Worm (Caenorhabditis elegans): Measurements from ENCODE around the gene faah-4.
A peak's percentile ranks its signal among the peaks of the same experiment; 100 is the strongest.

faah-4 gene

DNA sequence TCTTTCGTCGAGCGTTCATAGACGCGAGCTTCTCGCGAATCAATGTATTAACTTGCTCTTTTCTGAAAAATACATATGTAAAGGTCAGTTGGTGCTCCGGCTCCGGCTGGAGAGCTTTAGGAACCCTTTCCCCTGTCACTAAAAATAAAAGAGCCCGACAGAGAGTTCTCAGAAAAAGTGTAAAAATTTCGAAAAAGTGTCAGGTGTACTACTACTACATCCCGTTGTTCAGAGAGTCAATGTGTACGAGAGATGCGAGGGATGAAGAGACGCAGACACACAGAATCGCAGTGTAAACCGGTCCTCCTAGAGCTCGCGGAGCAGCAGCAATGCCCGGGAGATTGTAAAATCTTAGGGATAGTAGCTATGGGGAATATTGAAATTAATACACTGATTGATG is 33.0 kb upstream of the faah-4 start:
- TF ChIP-seq gmeb-1 (tag; optimal IDR thresholded peaks at IDR 0.05) = no peak
- no peak for TF ChIP-seq lin-39 (tag; optimal IDR thresholded peaks at IDR 0.05)
- TF ChIP-seq Y55F3AM.14 (GFP tag; optimal IDR thresholded peaks at IDR 0.05) = no peak
- TF ChIP-seq ama-1 (optimal IDR thresholded peaks at IDR 0.05) = no peak
- no peak for TF ChIP-seq unc-55 (GFP tag; optimal IDR thresholded peaks at IDR 0.05)
- peak; percentile 79 for TF ChIP-seq F13H6.1 (tag; optimal IDR thresholded peaks at IDR 0.05)
- TF ChIP-seq egl-27 (tag; optimal IDR thresholded peaks at IDR 0.05) = no peak
- TF ChIP-seq C34F6.9 (tag; optimal IDR thresholded peaks at IDR 0.05) = peak; percentile 47
- peak; percentile 28 for TF ChIP-seq nhr-129 (tag; optimal IDR thresholded peaks at IDR 0.05)
- TF ChIP-seq sma-3 (GFP tag; optimal IDR thresholded peaks at IDR 0.05) = no peak
- peak; percentile 1 to 44 for TF ChIP-seq lsy-2 (tag; optimal IDR thresholded peaks at IDR 0.05)
- TF ChIP-seq sma-9 (GFP tag; optimal IDR thresholded peaks at IDR 0.05) = peak; percentile 51
- TF ChIP-seq sma-9 (tag; optimal IDR thresholded peaks at IDR 0.05) = no peak

DNA sequence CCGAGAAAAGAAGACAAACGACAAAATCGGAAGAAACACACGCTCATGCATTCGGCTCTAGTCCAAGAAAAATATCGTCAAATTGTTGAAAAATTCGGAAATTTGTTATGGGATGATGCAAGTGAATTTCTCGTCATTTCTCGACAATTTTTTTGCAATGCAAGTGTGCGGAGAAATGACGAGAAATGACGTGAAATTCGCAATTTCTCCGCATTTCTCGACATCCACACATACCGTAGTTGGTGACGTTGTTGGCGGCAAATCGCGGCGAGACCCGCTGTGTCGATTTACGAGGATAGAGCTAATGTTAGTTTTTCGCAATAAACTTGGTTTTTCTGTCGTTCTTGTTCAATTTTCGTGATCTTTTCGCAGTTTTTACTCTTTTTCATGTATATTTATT is 29.6 kb upstream of the faah-4 start:
- peak in 1 of 2 experiments; percentile 18 for TF ChIP-seq lsy-2 (tag; optimal IDR thresholded peaks at IDR 0.05)

DNA sequence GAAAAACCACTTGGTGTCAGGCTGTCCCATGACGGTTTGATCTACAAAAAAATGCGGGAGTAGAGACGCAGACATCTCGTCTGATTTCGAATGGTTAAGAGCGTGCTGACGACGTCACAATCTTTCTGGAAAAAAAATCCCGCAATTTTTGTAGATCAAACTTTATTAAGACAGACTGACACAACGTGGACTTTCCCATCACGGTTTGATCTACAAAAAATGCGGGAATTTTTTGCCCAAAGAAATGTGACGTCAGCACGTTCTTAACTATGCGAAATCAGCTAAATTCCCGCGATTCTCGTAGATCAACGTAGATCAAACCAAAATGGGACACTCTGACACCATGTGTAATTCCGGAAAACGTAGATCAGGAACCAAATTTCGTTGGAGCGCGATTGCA is 28.8 kb upstream of the faah-4 start:
- TF ChIP-seq lin-39 (tag; optimal IDR thresholded peaks at IDR 0.05) (no peak), nhr-6 (tag; optimal IDR thresholded peaks at IDR 0.05) (no peak), snpc-4 (tag; optimal IDR thresholded peaks at IDR 0.05) (no peak), ama-1 (optimal IDR thresholded peaks at IDR 0.05) (no peak), F13H6.1 (tag; optimal IDR thresholded peaks at IDR 0.05) (no peak), sma-9 (GFP tag; optimal IDR thresholded peaks at IDR 0.05) (no peak), sma-9 (tag; optimal IDR thresholded peaks at IDR 0.05) (no peak), R02D3.7 (tag; optimal IDR thresholded peaks at IDR 0.05) (no peak), ZK546.5 (tag; optimal IDR thresholded peaks at IDR 0.05) (no peak), fos-1 (tag; optimal IDR thresholded peaks at IDR 0.05) (no peak), lin-13 (GFP tag; optimal IDR thresholded peaks at IDR 0.05) (no peak), unc-39 (tag; optimal IDR thresholded peaks at IDR 0.05) (no peak), mbf-1 (tag; optimal IDR thresholded peaks at IDR 0.05) (no peak), aly-2 (tag; optimal IDR thresholded peaks at IDR 0.05) (no peak), ztf-11 (tag; optimal IDR thresholded peaks at IDR 0.05) (no peak), egl-27 (tag; optimal IDR thresholded peaks at IDR 0.05) (no peak), crh-2 (tag; optimal IDR thresholded peaks at IDR 0.05) (no peak), sem-4 (tag; optimal IDR thresholded peaks at IDR 0.05) (no peak), unc-55 (GFP tag; optimal IDR thresholded peaks at IDR 0.05) (no peak), gmeb-1 (tag; optimal IDR thresholded peaks at IDR 0.05) (no peak)

DNA sequence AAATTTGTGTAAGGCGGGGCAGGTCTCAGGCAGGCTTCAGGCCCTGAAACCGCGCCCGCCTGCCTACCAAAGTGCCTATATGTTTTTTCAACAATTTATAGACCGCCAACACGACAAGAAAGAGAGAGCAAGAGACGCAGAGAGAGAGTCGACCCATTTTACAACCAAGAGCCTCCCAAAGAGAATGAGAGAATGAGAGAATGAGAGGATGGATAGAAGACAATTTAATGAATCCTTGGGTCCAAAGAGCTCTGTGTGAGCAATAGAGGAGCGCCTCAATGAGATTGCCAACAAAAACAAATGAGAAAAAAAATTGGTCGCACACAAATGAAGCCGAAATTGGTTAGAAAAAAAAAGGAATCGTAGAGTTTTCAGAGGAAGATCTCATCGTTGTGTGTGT is 28.2 kb upstream of the faah-4 start:
- TF ChIP-seq lin-39 (tag; optimal IDR thresholded peaks at IDR 0.05) (no peak), nhr-129 (tag; optimal IDR thresholded peaks at IDR 0.05) (peak; percentile 13), nhr-77 (tag; optimal IDR thresholded peaks at IDR 0.05) (no peak), mdl-1 (tag; optimal IDR thresholded peaks at IDR 0.05) (no peak), nhr-11 (tag; optimal IDR thresholded peaks at IDR 0.05) (no peak), lsy-2 (tag; optimal IDR thresholded peaks at IDR 0.05) (peak in 1 of 2 experiments; percentile 38), elt-3 (tag; optimal IDR thresholded peaks at IDR 0.05) (no peak), ZK546.5 (tag; optimal IDR thresholded peaks at IDR 0.05) (no peak), ceh-82 (tag; optimal IDR thresholded peaks at IDR 0.05) (no peak), F13H6.1 (tag; optimal IDR thresholded peaks at IDR 0.05) (no peak), nhr-6 (tag; optimal IDR thresholded peaks at IDR 0.05) (no peak), sem-4 (tag; optimal IDR thresholded peaks at IDR 0.05) (peak; percentile 16), unc-55 (GFP tag; optimal IDR thresholded peaks at IDR 0.05) (peak; percentile 5), Y55F3AM.14 (GFP tag; optimal IDR thresholded peaks at IDR 0.05) (no peak), crh-2 (tag; optimal IDR thresholded peaks at IDR 0.05) (peak; percentile 19), lin-11 (tag; optimal IDR thresholded peaks at IDR 0.05) (no peak), peb-1 (tag; optimal IDR thresholded peaks at IDR 0.05) (no peak), ztf-1 (GFP tag; conservative IDR thresholded peaks at IDR 0.05) (no peak), nhr-237 (tag; optimal IDR thresholded peaks at IDR 0.05) (no peak), C34F6.9 (tag; optimal IDR thresholded peaks at IDR 0.05) (peak; percentile 14), zag-1 (tag; optimal IDR thresholded peaks at IDR 0.05) (no peak), nhr-12 (tag; optimal IDR thresholded peaks at IDR 0.05) (no peak), blmp-1 (tag; optimal IDR thresholded peaks at IDR 0.05; ENCODE audit: insufficient read depth) (no peak), nhr-21 (tag; optimal IDR thresholded peaks at IDR 0.05) (no peak), alr-1 (tag; optimal IDR thresholded peaks at IDR 0.05) (no peak)

All from whole organism, L2 larva.